Worm (Caenorhabditis elegans) whole organism, young adult: ENCODE measurements around the gene sma-3.

Source experiments
- B0035.1 ChIP-seq: sonication (generic microtip); optimal IDR thresholded peaks from 2 replicates; lab custom pipeline; 2016; ENCODE audit warnings: missing genetic modification characterization, mild to moderate bottlenecking, missing compliant biosample characterization, missing genotype, missing genetic modification reagents
- B0336.3 ChIP-seq: fragments of 200-800 bp; sonication (Bioruptor generic); IDR thresholded peaks from 2 replicates; pipeline ENCODE4 v1.3.6; 2022; ENCODE audit warnings: missing genetic modification characterization, missing compliant biosample characterization
- C17E4.6 ChIP-seq: fragments of 200-800 bp; sonication (Bioruptor generic); IDR thresholded peaks from 2 replicates; pipeline ENCODE4 v1.3.6; 2022; ENCODE audit warnings: missing genetic modification reagents, missing genetic modification characterization, missing compliant biosample characterization
- D2030.7 ChIP-seq: fragments of 200-800 bp; sonication (Bioruptor generic); IDR thresholded peaks from 2 replicates; pipeline ENCODE4 v1.3.6; 2022; ENCODE audit warnings: missing genetic modification reagents, missing genetic modification characterization, missing compliant biosample characterization
- F22D6.2 ChIP-seq: sonication (generic microtip); optimal IDR thresholded peaks from 2 replicates; lab custom pipeline; 2016; ENCODE audit warnings: mild to moderate bottlenecking, missing genetic modification characterization, missing compliant biosample characterization
- F23B12.7 ChIP-seq: sonication (generic microtip); optimal IDR thresholded peaks from 2 replicates; lab custom pipeline; 2017; ENCODE audit warnings: missing genetic modification characterization, mild to moderate bottlenecking, missing compliant biosample characterization, antibody characterized with exemption, moderate library complexity; ENCODE audit not compliant: insufficient read depth
- F57C9.4 ChIP-seq: sonication (generic microtip); optimal IDR thresholded peaks from 2 replicates; lab custom pipeline; 2017; ENCODE audit warnings: mild to moderate bottlenecking, missing genetic modification characterization, missing compliant biosample characterization
- Y53F4B.3 ChIP-seq: fragments of 200-800 bp; sonication (Bioruptor generic); IDR thresholded peaks from 2 replicates; pipeline ENCODE4 v1.3.6; 2022; ENCODE audit warnings: missing genetic modification reagents, missing genetic modification characterization, missing compliant biosample characterization
- Y95B8A.8 ChIP-seq: fragments of 200-800 bp; sonication (Bioruptor generic); IDR thresholded peaks from 2 replicates; pipeline ENCODE4 v1.3.6; 2022; ENCODE audit warnings: missing genetic modification reagents, missing genetic modification characterization, missing compliant biosample characterization
- ZK185.1 ChIP-seq: sonication (generic microtip); optimal IDR thresholded peaks from 2 replicates; lab custom pipeline; 2016; ENCODE audit warnings: mild to moderate bottlenecking, missing genetic modification characterization, missing compliant biosample characterization; ENCODE audit not compliant: poor library complexity, severe bottlenecking
- akir-1 ChIP-seq: fragments of 200-800 bp; sonication (Bioruptor generic); optimal IDR thresholded peaks from 2 replicates; lab custom pipeline; 2018; ENCODE audit warnings: mild to moderate bottlenecking, missing genetic modification characterization, moderate library complexity, missing compliant biosample characterization
- aptf-3 ChIP-seq: fragments of 200-800 bp; sonication (Bioruptor generic); IDR thresholded peaks from 2 replicates; pipeline ENCODE4 v1.3.6; 2022; ENCODE audit warnings: missing genetic modification characterization, missing compliant biosample characterization
- atf-7 ChIP-seq: sonication (generic microtip); optimal IDR thresholded peaks from 2 replicates; lab custom pipeline; 2017; ENCODE audit warnings: mild to moderate bottlenecking, missing genetic modification characterization, missing compliant biosample characterization
- cebp-1 ChIP-seq, 2 experiments: fragments of 200-800 bp in 1 of 2; sonication (Bioruptor generic) in 1 of 2; sonication (generic microtip) in 1 of 2; IDR thresholded peaks in 1 of 2; optimal IDR thresholded peaks in 1 of 2; 2 replicates each; pipeline versions ENCODE4 v1.3.6 to Lab custom; 2017 to 2022; ENCODE audit warnings: missing compliant biosample characterization in 2 of 2, missing genetic modification characterization in 2 of 2, mild to moderate bottlenecking in 1 of 2, missing genetic modification reagents in 1 of 2, moderate library complexity in 1 of 2
- ceh-40 ChIP-seq: fragments of 200-800 bp; sonication (Bioruptor generic); IDR thresholded peaks from 2 replicates; pipeline ENCODE4 v1.3.6; 2022; ENCODE audit warnings: missing genetic modification characterization, missing compliant biosample characterization
- ceh-79 ChIP-seq: sonication (generic microtip); optimal IDR thresholded peaks from 2 replicates; lab custom pipeline; 2017; ENCODE audit warnings: mild to moderate bottlenecking, missing genetic modification characterization, missing compliant biosample characterization
- dox-1 ChIP-seq: fragments of 200-800 bp; sonication (Bioruptor generic); IDR thresholded peaks from 2 replicates; pipeline ENCODE4 v1.3.6; 2022; ENCODE audit warnings: missing genetic modification reagents, missing genetic modification characterization, missing compliant biosample characterization
- dpff-1 ChIP-seq: sonication (generic microtip); optimal IDR thresholded peaks from 2 replicates; lab custom pipeline; 2017; ENCODE audit warnings: mild to moderate bottlenecking, missing genetic modification characterization, missing compliant biosample characterization
- dpl-1 ChIP-seq: fragments of 150-350 bp; optimal IDR thresholded peaks from 2 replicates; lab custom pipeline; 2014; ENCODE audit warnings: missing biosample characterization, missing genetic modification reagents, missing genetic modification characterization
- efl-1 ChIP-seq: fragments of 150-350 bp; optimal IDR thresholded peaks from 2 replicates; lab custom pipeline; 2014; ENCODE audit warnings: missing biosample characterization, missing genetic modification reagents, missing genetic modification characterization
- egl-44 ChIP-seq: fragments of 200-800 bp; sonication (Bioruptor generic); IDR thresholded peaks from 2 replicates; pipeline ENCODE4 v1.3.6; 2022; ENCODE audit warnings: missing genetic modification reagents, missing genetic modification characterization, missing compliant biosample characterization
- hlh-26 ChIP-seq: fragments of 200-800 bp; sonication (Bioruptor generic); conservative IDR thresholded peaks from 2 replicates; pipeline ENCODE4 v1.3.6; 2022; ENCODE audit warnings: missing genetic modification reagents, missing genetic modification characterization, missing compliant biosample characterization
- lin-26 ChIP-seq: fragments of 200-800 bp; sonication (Bioruptor generic); IDR thresholded peaks from 2 replicates; pipeline ENCODE4 v1.3.6; 2022; ENCODE audit warnings: missing genetic modification reagents, missing genetic modification characterization, missing compliant biosample characterization
- lin-54 ChIP-seq: fragments of 200-800 bp; sonication (Bioruptor generic); optimal IDR thresholded peaks from 2 replicates; lab custom pipeline; 2018; ENCODE audit warnings: mild to moderate bottlenecking, missing genetic modification characterization, missing compliant biosample characterization
- lir-1 ChIP-seq: fragments of 200-800 bp; sonication (Bioruptor generic); conservative IDR thresholded peaks from 2 replicates; pipeline ENCODE4 v1.3.6; 2022; ENCODE audit warnings: missing genetic modification reagents, missing genetic modification characterization, missing compliant biosample characterization
- lsl-1 ChIP-seq: fragments of 200-800 bp; sonication (Bioruptor generic); optimal IDR thresholded peaks from 2 replicates; lab custom pipeline; 2018; ENCODE audit warnings: mild to moderate bottlenecking, missing genetic modification characterization, moderate library complexity, missing compliant biosample characterization
- madf-8 ChIP-seq: fragments of 200-800 bp; sonication (Bioruptor generic); conservative IDR thresholded peaks from 2 replicates; pipeline ENCODE4 v1.3.6; 2022; ENCODE audit warnings: missing genetic modification reagents, missing genetic modification characterization, missing compliant biosample characterization
- mcd-1 ChIP-seq: fragments of 200-800 bp; sonication (Bioruptor generic); IDR thresholded peaks from 2 replicates; pipeline ENCODE4 v1.3.6; 2022; ENCODE audit warnings: missing genetic modification reagents, missing genetic modification characterization, missing compliant biosample characterization
- nfyb-1 ChIP-seq: fragments of 200-800 bp; sonication (Bioruptor generic); IDR thresholded peaks from 2 replicates; pipeline ENCODE4 v1.3.6; 2022; ENCODE audit warnings: missing genetic modification reagents, missing genetic modification characterization, missing compliant biosample characterization
- nhr-120 ChIP-seq: fragments of 200-800 bp; sonication (Bioruptor generic); IDR thresholded peaks from 2 replicates; pipeline ENCODE4 v1.3.6; 2022; ENCODE audit warnings: missing genetic modification characterization, missing compliant biosample characterization
- nhr-27 ChIP-seq: fragments of 200-800 bp; sonication (Bioruptor generic); optimal IDR thresholded peaks from 2 replicates; lab custom pipeline; 2018; ENCODE audit warnings: mild to moderate bottlenecking, missing genetic modification characterization, moderate library complexity, missing compliant biosample characterization
- nhr-80 ChIP-seq: sonication (generic microtip); optimal IDR thresholded peaks from 2 replicates; lab custom pipeline; 2016; ENCODE audit warnings: missing genetic modification characterization, missing compliant biosample characterization
- somi-1 ChIP-seq: fragments of 200-800 bp; sonication (Bioruptor generic); optimal IDR thresholded peaks from 2 replicates; lab custom pipeline; 2018; ENCODE audit warnings: mild to moderate bottlenecking, missing genetic modification characterization, missing compliant biosample characterization
- sptf-2 ChIP-seq: fragments of 200-800 bp; sonication (Bioruptor generic); optimal IDR thresholded peaks from 2 replicates; lab custom pipeline; 2018; ENCODE audit warnings: mild to moderate bottlenecking, missing genetic modification characterization, missing compliant biosample characterization
- tbx-9 ChIP-seq: sonication (generic microtip); optimal IDR thresholded peaks from 2 replicates; lab custom pipeline; 2016; ENCODE audit warnings: borderline replicate concordance, missing genetic modification characterization, inconsistent platforms, missing compliant biosample characterization
- unc-130 ChIP-seq: sonication (generic microtip); optimal IDR thresholded peaks from 2 replicates; lab custom pipeline; 2016; ENCODE audit warnings: missing genetic modification reagents, missing genetic modification characterization, missing compliant biosample characterization
- ztf-18 ChIP-seq: sonication (generic microtip); optimal IDR thresholded peaks from 2 replicates; lab custom pipeline; 2016; ENCODE audit warnings: missing genotype, mild to moderate bottlenecking, missing genetic modification characterization, missing compliant biosample characterization
- ztf-25 ChIP-seq: fragments of 200-800 bp; sonication (Bioruptor generic); IDR thresholded peaks from 2 replicates; pipeline ENCODE4 v1.3.6; 2022; ENCODE audit warnings: missing genetic modification reagents, missing genetic modification characterization, missing compliant biosample characterization
- ztf-3 ChIP-seq: fragments of 200-800 bp; sonication (Bioruptor generic); optimal IDR thresholded peaks from 2 replicates; lab custom pipeline; 2018; ENCODE audit warnings: mild to moderate bottlenecking, missing genetic modification characterization, missing compliant biosample characterization

The sma-3 gene

ce11 chrIII:6869996-6870395 is 6.2 kb upstream of the sma-3 start, which contains the start of gene K04C2.8 (continued):
- TF ChIP-seq F57C9.4 (tag; lab: Kevin White, UChicago), result no peak

- TF ChIP-seq akir-1 (GFP tag; lab: Kevin White, UChicago), result no peak
- no peak for TF ChIP-seq Y53F4B.3
- TF ChIP-seq nhr-27 (tag; lab: Kevin White, UChicago), result no peak
- TF ChIP-seq madf-8 (GFP tag; lab: Robert Waterston, UW), result no peak
- no peak for TF ChIP-seq unc-130 (GFP tag; lab: Kevin White, UChicago)
- TF ChIP-seq D2030.7, result no peak; the same call in 1 of the 2 replicates
- no peak for TF ChIP-seq F57C9.4 (tag; lab: Kevin White, UChicago)
- no peak for TF ChIP-seq lin-26 (GFP tag; lab: Robert Waterston, UW)
- TF ChIP-seq aptf-3, result no peak
- TF ChIP-seq dpl-1, result peak; percentile 47
- TF ChIP-seq egl-44 (GFP tag; lab: Robert Waterston, UW), result no peak
- TF ChIP-seq B0336.3 (GFP tag; lab: Robert Waterston, UW), result no peak
- TF ChIP-seq tbx-9 (tag; lab: Kevin White, UChicago), result no peak
- no peak for TF ChIP-seq lir-1 (GFP tag; lab: Robert Waterston, UW)
- peak; percentile 74 for TF ChIP-seq efl-1 (GFP tag; lab: Kevin White, UChicago)
- TF ChIP-seq cebp-1 (GFP tag; IDR thresholded peaks at IDR 0.05; lab: Robert Waterston, UW), result no peak
- no peak for TF ChIP-seq cebp-1 (tag; optimal IDR thresholded peaks at IDR 0.05; lab: Kevin White, UChicago)
- TF ChIP-seq somi-1 (GFP tag; lab: Kevin White, UChicago), result no peak
- TF ChIP-seq hlh-26 (GFP tag; lab: Robert Waterston, UW), result no peak
- TF ChIP-seq ztf-25 (GFP tag; lab: Robert Waterston, UW), result no peak
- TF ChIP-seq F23B12.7 (tag; lab: Kevin White, UChicago), result peak; percentile 37
- no peak for TF ChIP-seq ztf-3 (GFP tag; lab: Kevin White, UChicago)
- peak; percentile 12 for TF ChIP-seq lsl-1 (GFP tag; lab: Kevin White, UChicago)
- TF ChIP-seq dpff-1 (tag; lab: Kevin White, UChicago), result no peak
- no peak for TF ChIP-seq ceh-79 (tag; lab: Kevin White, UChicago)
- TF ChIP-seq atf-7 (tag; lab: Kevin White, UChicago), result no peak
- no peak for TF ChIP-seq nhr-80
- peak; percentile 49 for TF ChIP-seq lin-54 (GFP tag; lab: Kevin White, UChicago)
- TF ChIP-seq nhr-120, result no peak
- TF ChIP-seq sptf-2 (GFP tag; lab: Kevin White, UChicago), result no peak
- no peak for TF ChIP-seq ztf-18
- TF ChIP-seq B0035.1 (tag; lab: Kevin White, UChicago), result no peak
- TF ChIP-seq Y95B8A.8 (GFP tag; lab: Robert Waterston, UW), result no peak
- TF ChIP-seq C17E4.6, result no peak
- peak; percentile 82 for TF ChIP-seq mcd-1
- no peak for TF ChIP-seq ceh-40 (GFP tag; lab: Robert Waterston, UW)
- no peak for TF ChIP-seq dox-1 (GFP tag; lab: Robert Waterston, UW)
These were observed 5.5 kb upstream of the sma-3 start, which contains the start of the genes cra-1 and kbp-1 for ce11 chrIII:6869268-6869667. cra-1 (minus strand) TSS chrIII:6869460. kbp-1 (plus strand) TSS chrIII:6869633.

ce11 chrIII:6859482-6859881 is 4.3 kb downstream of the sma-3 start, which contains the start of gene clec-158:
clec-158 (minus strand) TSS chrIII:6859582.
- TF ChIP-seq F22D6.2 (tag; lab: Kevin White, UChicago) (no peak), ZK185.1 (tag; lab: Kevin White, UChicago) (no peak), nfyb-1 (GFP tag; lab: Robert Waterston, UW) (no peak), akir-1 (GFP tag; lab: Kevin White, UChicago) (no peak)
